Worm (Caenorhabditis elegans): ENCODE results near the gene Y43C5A.3.

Gene Y43C5A.3

DNA sequence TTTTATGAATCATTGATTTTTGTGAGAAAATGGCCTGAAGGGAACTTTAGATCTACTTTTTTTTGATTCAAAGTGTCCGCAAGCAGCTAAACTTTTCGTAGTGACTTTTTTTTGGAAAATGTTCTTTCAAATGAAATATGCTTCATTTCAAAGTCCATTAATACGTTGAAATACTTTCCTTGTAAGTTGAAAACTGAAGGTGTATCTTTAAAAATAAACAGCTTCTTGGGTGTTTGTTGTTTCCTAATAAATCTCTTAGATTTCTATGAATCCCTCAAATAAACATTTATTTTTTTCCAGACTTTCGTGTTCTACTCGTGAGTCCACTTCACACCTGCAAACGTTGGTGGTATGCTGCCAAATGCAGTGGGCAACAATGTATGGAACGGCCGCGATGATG, 12.8 kb downstream of the Y43C5A.3 start, which contains the start of gene ebax-1:
TSS of gene ebax-1 (plus strand) at position 301 of the 400 bp plus-strand sequence.
- TF ChIP-seq jun-1 (tag; optimal IDR thresholded peaks at IDR 0.05) (no peak), F49E8.2 (tag; optimal IDR thresholded peaks at IDR 0.05; ENCODE audit: borderline replicate concordance) (no peak), F44E2.7 (GFP tag; IDR thresholded peaks at IDR 0.05) (no peak), cey-2 (tag; optimal IDR thresholded peaks at IDR 0.05; ENCODE audit: borderline replicate concordance, insufficient read depth) (no peak), saeg-2 (GFP tag; IDR thresholded peaks at IDR 0.05) (no peak), mxl-2 (GFP tag; conservative IDR thresholded peaks at IDR 0.05) (no peak), hmg-1.1 (GFP tag; IDR thresholded peaks at IDR 0.05) (no peak), ceh-28 (tag; optimal IDR thresholded peaks at IDR 0.05) (no peak), pha-4 (GFP tag; IDR thresholded peaks at IDR 0.05) (no peak), pha-4 (tag; optimal IDR thresholded peaks at IDR 0.05) (no peak), zag-1 (tag; optimal IDR thresholded peaks at IDR 0.05) (no peak), mdt-29 (GFP tag; IDR thresholded peaks at IDR 0.05) (no peak), mep-1 (tag; optimal IDR thresholded peaks at IDR 0.05) (no peak)

DNA sequence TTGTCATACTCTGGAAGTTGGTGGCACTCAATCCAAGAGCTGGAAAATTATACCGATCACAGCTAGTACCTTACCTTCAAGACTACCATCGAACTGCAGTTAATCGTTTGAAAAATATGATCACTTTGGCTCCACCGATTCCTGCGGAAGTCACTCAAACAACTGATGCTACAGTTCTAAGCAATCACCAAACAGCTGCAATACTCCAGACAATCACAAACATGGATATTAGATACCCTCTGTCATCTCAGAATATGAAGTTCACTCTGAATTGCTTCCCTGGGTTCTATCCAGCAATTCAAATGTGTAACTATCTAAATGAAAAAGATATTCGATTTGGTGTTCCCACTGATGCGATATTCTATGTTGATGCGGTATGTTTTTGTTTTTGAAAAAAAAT, 14.7 kb downstream of the Y43C5A.3 start:
- TF ChIP-seq snpc-4 (tag; optimal IDR thresholded peaks at IDR 0.05) (no peak), aha-1 (tag) (peak; percentile 90)

DNA sequence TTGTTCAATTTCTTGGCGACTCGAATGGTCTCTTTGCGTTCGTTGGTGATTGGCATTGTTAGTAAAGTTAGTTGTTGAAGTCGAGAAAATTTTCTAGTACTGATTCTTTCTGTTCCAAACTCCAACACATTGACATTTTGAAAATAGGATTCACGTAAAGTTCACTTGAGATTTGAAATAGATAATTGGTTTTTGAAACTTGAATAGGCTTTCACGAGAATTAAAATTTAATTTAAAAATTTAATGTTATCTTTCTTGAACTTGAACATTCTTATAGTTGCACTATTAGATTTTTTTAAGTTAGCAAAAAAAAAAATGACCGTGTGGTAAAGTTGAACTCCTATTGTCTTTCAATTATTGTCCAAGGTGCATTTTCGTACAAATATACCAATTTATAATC, 20.2 kb downstream of the Y43C5A.3 start, which contains the start of gene R09E10.6:
TSS of gene R09E10.6 (minus strand) at position 101 of the 400 bp plus-strand sequence.
- TF ChIP-seq mdl-1 (tag; optimal IDR thresholded peaks at IDR 0.05), result no peak

DNA sequence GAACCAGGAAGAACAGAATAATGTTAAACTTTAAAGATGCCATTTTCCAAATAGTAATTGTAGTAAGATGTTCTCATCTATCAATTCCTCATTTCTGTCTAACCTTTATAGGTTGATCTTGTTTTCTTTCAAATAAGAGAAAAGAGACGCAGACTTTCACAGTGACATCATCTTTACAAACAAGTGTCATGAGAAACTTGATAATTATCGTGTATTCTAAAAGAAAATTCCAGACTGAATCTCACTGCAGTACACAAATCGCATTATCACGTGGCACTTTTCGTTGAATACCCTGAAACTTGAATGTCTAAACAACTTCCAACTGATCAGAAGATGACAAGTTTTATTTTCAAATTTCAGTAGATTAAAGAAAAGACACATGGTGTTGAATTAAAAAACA, 21.2 kb downstream of the Y43C5A.3 start, which contains the start of gene R09E10.13:
TSS of gene R09E10.13 (minus strand) at position 61 of the 400 bp plus-strand sequence.
- no peak for TF ChIP-seq mes-2 (tag; optimal IDR thresholded peaks at IDR 0.05; ENCODE audit: poor library complexity, severe bottlenecking)
- TF ChIP-seq nhr-6 (tag; optimal IDR thresholded peaks at IDR 0.05), result no peak
- TF ChIP-seq nhr-11 (tag; optimal IDR thresholded peaks at IDR 0.05), result no peak
- TF ChIP-seq hlh-30 (tag; optimal IDR thresholded peaks at IDR 0.05; ENCODE audit: insufficient read depth), result peak; percentile 68
- TF ChIP-seq zfp-2 (tag; optimal IDR thresholded peaks at IDR 0.05), result no peak
- TF ChIP-seq hlh-11 (tag; optimal IDR thresholded peaks at IDR 0.05), result peak; percentile 42
- no peak for TF ChIP-seq ZK546.5 (tag; optimal IDR thresholded peaks at IDR 0.05)
- no peak for TF ChIP-seq ceh-62 (tag; optimal IDR thresholded peaks at IDR 0.05)
- peak in 1 of 2 experiments; percentile 84 for TF ChIP-seq unc-62 (GFP tag; optimal IDR thresholded peaks at IDR 0.05 in 1 of 2)
- TF ChIP-seq unc-62 (tag; optimal IDR thresholded peaks at IDR 0.05), result no peak
- no peak for TF ChIP-seq ceh-82 (tag; optimal IDR thresholded peaks at IDR 0.05)
- TF ChIP-seq egl-43 (GFP tag; IDR thresholded peaks at IDR 0.05), result no peak
- no peak for TF ChIP-seq dpl-1 (GFP tag; optimal IDR thresholded peaks at IDR 0.05)
- no peak for TF ChIP-seq lir-3 (tag; optimal IDR thresholded peaks at IDR 0.05)

DNA sequence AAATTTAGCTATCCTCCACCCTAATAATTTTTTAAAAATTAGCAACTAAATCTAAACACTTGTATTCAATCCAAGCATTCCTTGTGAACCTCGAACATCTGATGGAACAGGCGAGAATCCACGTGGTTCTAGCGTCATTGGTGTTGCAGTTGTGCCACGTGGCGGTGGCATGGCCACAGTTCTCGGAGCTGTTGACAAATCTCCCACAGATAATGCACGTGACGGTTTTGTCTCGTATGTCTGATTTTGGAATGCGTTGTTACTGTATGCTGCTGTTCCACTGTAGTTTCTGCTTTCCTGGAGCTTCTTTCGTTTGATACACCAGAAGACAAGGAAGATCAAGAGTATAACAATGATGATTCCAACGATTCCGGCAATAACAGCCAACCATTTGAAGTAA, 22.2 kb downstream of the Y43C5A.3 start:
- TF ChIP-seq lir-3 (tag; optimal IDR thresholded peaks at IDR 0.05) (no peak), spr-3 (GFP tag; optimal IDR thresholded peaks at IDR 0.05) (no peak), nhr-41 (GFP tag; IDR thresholded peaks at IDR 0.05) (no peak), unc-62 (GFP tag; optimal IDR thresholded peaks at IDR 0.05 in 1 of 2) (peak in 1 of 2 experiments; percentile 92), unc-62 (tag; optimal IDR thresholded peaks at IDR 0.05) (no peak)

DNA sequence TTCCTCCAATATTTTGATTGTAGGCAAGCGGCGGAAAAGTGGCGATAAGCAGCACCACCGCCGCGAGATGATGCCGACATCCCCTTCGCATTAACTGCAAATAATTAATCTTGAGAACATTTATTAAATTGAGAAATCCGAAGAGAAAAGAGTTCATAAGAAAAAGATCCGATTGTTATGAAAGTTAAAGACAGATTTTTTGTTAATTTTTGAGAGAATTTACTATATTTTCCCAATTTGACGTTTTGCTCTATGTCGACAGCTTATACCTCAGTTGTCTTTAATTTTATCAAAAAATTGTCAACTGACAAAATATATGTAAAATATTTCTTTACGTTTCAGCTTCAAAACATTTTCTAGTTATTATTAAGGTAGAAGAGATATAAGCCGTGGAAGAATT, 28.4 kb downstream of the Y43C5A.3 start, which contains the start of gene R09E10.5:
TSS of gene R09E10.5 (minus strand) at position 101 of the 400 bp plus-strand sequence.
- TF ChIP-seq lim-7 (GFP tag; IDR thresholded peaks at IDR 0.05), result no peak
- TF ChIP-seq lin-39 (tag; optimal IDR thresholded peaks at IDR 0.05), result no peak
- TF ChIP-seq ceh-32 (tag; optimal IDR thresholded peaks at IDR 0.05; ENCODE audit: poor library complexity), result no peak

Measured in whole organism, L4 larva.